Worm (Caenorhabditis elegans): ENCODE data around the gene F08H9.3.

DNA sequence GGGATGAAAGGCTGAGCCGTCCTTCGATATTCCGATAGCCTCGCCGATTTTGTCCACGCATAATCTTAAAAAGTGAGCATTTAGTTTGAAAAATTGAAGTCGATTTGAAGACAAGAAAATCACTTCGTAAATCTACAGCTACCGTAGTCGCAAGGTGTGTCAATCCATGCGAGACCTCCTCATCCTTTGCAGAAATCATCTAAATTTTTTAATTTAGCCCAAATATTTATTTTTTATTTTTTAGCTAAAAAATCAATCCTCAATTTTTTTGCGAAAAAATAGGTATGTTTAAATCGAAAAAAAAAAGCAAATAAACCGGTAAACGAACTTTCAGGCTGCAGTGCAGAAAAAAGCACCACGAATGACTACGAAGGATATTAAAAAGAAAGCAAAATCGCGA, 45.4 kb downstream of the F08H9.3 start, which contains the start of the genes nxf-2 and set-31:
- TF ChIP-seq hsf-1 (GFP tag; IDR thresholded peaks at IDR 0.05) (no peak), unc-62 (GFP tag; optimal IDR thresholded peaks at IDR 0.05) (no peak), ztf-25 (GFP tag; IDR thresholded peaks at IDR 0.05) (no peak), sptf-2 (GFP tag; optimal IDR thresholded peaks at IDR 0.05) (no peak), him-1 (tag; optimal IDR thresholded peaks at IDR 0.05) (no peak), sdz-38 (tag; optimal IDR thresholded peaks at IDR 0.05) (no peak), attf-5 (GFP tag; optimal IDR thresholded peaks at IDR 0.05) (no peak), mcd-1 (GFP tag; IDR thresholded peaks at IDR 0.05) (no peak), unc-130 (GFP tag; optimal IDR thresholded peaks at IDR 0.05) (no peak), snpc-4 (GFP tag; optimal IDR thresholded peaks at IDR 0.05) (no peak), snpc-4 (tag; optimal IDR thresholded peaks at IDR 0.05) (no peak), F57A8.1 (GFP tag; optimal IDR thresholded peaks at IDR 0.05) (no peak), hlh-26 (GFP tag; conservative IDR thresholded peaks at IDR 0.05) (no peak), ama-1 (optimal IDR thresholded peaks at IDR 0.05) (no peak), ama-1 (GFP tag; optimal IDR thresholded peaks at IDR 0.05) (no peak), C17E4.6 (GFP tag; IDR thresholded peaks at IDR 0.05) (no peak)

Data from whole organism, young adult.